Fruit fly (Drosophila melanogaster): ENCODE measurements around the gene CG43078.

- TF ChIP-seq CTCF (optimal IDR thresholded peaks at IDR 0.05) = no peak
- no peak for TF ChIP-seq CG8478 (optimal IDR thresholded peaks at IDR 0.05)
Observed at dm6 chr3L:8554024-8554642, 22.5 kb upstream of the CG43078 start.

All from S2 (cell line).